Fruit fly (Drosophila melanogaster) whole organism, adult: ENCODE results near the gene Atg8b.
A peak's percentile ranks its signal among the peaks of the same experiment; 100 is the strongest.

Source experiments
- CG11617 ChIP-seq: fragments of 200-800 bp; sonication (Bioruptor generic); optimal IDR thresholded peaks from 2 replicates; lab custom pipeline; 2017; ENCODE audit warnings: mild to moderate bottlenecking, missing biosample characterization, missing genetic modification reagents, missing genetic modification characterization
- CG12768 ChIP-seq: fragments of 200-800 bp; sonication (Bioruptor generic); optimal IDR thresholded peaks from 2 replicates; lab custom pipeline; 2017; ENCODE audit warnings: missing biosample characterization, missing genetic modification characterization, mild to moderate bottlenecking, moderate library complexity, missing genetic modification reagents
- CG14711 ChIP-seq: fragments of 200-800 bp; sonication (Bioruptor generic); optimal IDR thresholded peaks from 2 replicates; lab custom pipeline; 2018; ENCODE audit warnings: missing biosample characterization, mild to moderate bottlenecking, missing genetic modification characterization, moderate library complexity
- CG1620 ChIP-seq: fragments of 200-800 bp; sonication (Bioruptor generic); optimal IDR thresholded peaks from 2 replicates; lab custom pipeline; 2016; ENCODE audit warnings: missing biosample characterization, missing genetic modification characterization
- CG33017 ChIP-seq: fragments of 200-800 bp; sonication (Bioruptor generic); optimal IDR thresholded peaks from 2 replicates; lab custom pipeline; 2018; ENCODE audit warnings: missing biosample characterization, mild to moderate bottlenecking, missing genetic modification characterization, moderate library complexity
- CG5204 ChIP-seq: fragments of 200-800 bp; sonication (Bioruptor generic); optimal IDR thresholded peaks from 2 replicates; lab custom pipeline; 2016; ENCODE audit warnings: missing biosample characterization, missing genetic modification characterization
- CG7045 ChIP-seq: fragments of 200-800 bp; sonication (Bioruptor generic); optimal IDR thresholded peaks from 2 replicates; lab custom pipeline; 2017; ENCODE audit warnings: missing biosample characterization, mild to moderate bottlenecking, missing genetic modification characterization
- CG7101 ChIP-seq: fragments of 200-800 bp; sonication (Bioruptor generic); optimal IDR thresholded peaks from 2 replicates; lab custom pipeline; 2018; ENCODE audit warnings: missing biosample characterization, mild to moderate bottlenecking, missing genetic modification characterization, moderate library complexity
- Clk ChIP-seq: fragments of 200-800 bp; sonication (Bioruptor generic); optimal IDR thresholded peaks from 2 replicates; lab custom pipeline; 2017; ENCODE audit warnings: missing biosample characterization, missing genetic modification characterization
- Crg-1 ChIP-seq: fragments of 200-800 bp; sonication (Bioruptor generic); optimal IDR thresholded peaks from 2 replicates; lab custom pipeline; 2016; ENCODE audit warnings: missing biosample characterization, missing genetic modification characterization
- Hr96 ChIP-seq: fragments of 200-800 bp; sonication (Bioruptor generic); optimal IDR thresholded peaks from 2 replicates; lab custom pipeline; 2016; ENCODE audit warnings: missing biosample characterization, missing genetic modification characterization
- Mnt ChIP-seq: fragments of 200-800 bp; sonication (Bioruptor generic); optimal IDR thresholded peaks from 2 replicates; lab custom pipeline; 2016; ENCODE audit warnings: missing biosample characterization, mild to moderate bottlenecking, missing genetic modification characterization
- bab1 ChIP-seq: fragments of 200-800 bp; sonication (Bioruptor generic); optimal IDR thresholded peaks from 3 replicates; lab custom pipeline; 2019; ENCODE audit warnings: missing biosample characterization, mild to moderate bottlenecking, missing genetic modification characterization, moderate library complexity
- cic ChIP-seq: fragments of 200-800 bp; sonication (Bioruptor generic); optimal IDR thresholded peaks from 2 replicates; lab custom pipeline; 2017; ENCODE audit warnings: missing biosample characterization, mild to moderate bottlenecking, missing genetic modification characterization, moderate library complexity
- cnc ChIP-seq, 2 experiments: fragments of >200 bp; optimal IDR thresholded peaks; 2 replicates each; lab custom pipeline; 2017
- kay ChIP-seq: fragments of 200-800 bp; sonication (Bioruptor generic); peaks from one replicate; lab custom pipeline; 2016; ENCODE audit warnings: missing biosample characterization, missing genetic modification characterization, borderline replicate concordance
- ovo ChIP-seq: fragments of 200-800 bp; sonication (Bioruptor generic); optimal IDR thresholded peaks from 2 replicates; lab custom pipeline; 2016; ENCODE audit warnings: missing biosample characterization, missing genetic modification characterization
- pad ChIP-seq: fragments of 200-800 bp; sonication (Bioruptor generic); optimal IDR thresholded peaks from 3 replicates; lab custom pipeline; 2017; ENCODE audit warnings: missing biosample characterization, missing genetic modification characterization, mild to moderate bottlenecking, moderate library complexity, missing genetic modification reagents
- tj ChIP-seq: fragments of 200-800 bp; sonication (Bioruptor generic); optimal IDR thresholded peaks from 3 replicates; lab custom pipeline; 2017; ENCODE audit warnings: missing biosample characterization, mild to moderate bottlenecking, missing genetic modification characterization, moderate library complexity
- toe ChIP-seq: fragments of 200-800 bp; sonication (Bioruptor generic); optimal IDR thresholded peaks from 2 replicates; lab custom pipeline; 2016; ENCODE audit warnings: missing biosample characterization, missing genetic modification characterization

The Atg8b gene

DNA sequence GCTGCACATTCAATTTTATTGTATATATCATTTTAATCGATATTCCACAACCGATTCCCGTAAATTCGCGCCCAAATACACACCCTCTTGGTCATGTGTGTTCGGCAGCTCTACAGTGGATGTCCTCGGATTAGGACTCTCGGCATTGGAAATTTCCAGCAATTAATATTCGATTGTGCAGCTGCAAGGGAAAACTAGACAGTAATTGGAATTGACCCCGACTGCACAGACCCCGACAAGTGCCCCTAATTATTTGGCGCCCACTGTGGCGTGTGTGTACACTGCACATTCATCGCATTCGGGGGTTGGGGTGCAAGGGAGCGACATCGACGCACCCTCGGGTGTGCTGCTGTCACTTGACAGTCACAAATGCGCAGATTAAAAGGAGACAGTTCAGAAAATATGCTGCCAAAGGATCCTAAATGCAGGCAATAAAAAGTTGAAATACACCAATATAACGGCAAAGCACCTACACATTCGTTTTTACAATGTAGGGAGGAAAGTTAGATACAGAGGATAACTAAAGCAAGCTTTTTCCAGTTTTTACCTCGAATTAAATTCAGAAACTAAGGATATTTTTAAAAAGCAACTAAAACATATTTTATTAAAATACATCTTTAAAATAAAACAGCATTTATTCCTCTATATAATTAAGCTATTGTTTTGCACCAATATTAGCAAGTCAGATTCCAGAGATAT lies 15.9 kb downstream of the Atg8b start:
- no peak for TF ChIP-seq toe (GFP tag; lab: Kevin White, UChicago)
- TF ChIP-seq pad (GFP tag; lab: Kevin White, UChicago): no peak
- TF ChIP-seq bab1 (GFP tag; lab: Kevin White, UChicago): no peak

DNA sequence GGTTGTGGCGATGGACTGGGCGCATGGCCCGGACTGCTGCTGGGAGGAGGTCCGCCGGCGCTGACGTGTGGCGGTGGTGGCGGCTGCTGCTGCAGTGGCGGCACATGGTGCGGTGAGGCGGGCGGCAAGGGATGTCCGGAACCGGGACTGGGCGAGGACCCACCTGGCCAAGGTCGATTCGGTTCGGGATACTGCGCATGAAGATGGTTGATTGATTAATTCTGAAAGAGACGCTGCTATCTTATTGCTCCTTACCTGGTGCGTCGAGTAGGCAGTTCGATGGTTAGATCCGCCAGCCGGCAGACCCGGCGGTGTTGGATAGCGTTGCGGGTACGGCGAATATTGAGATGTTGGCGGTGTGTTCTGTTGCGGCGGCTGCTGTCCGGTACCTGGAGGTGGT lies 17.1 kb downstream of the Atg8b start:
- TF ChIP-seq tj (no peak), CG7045 (GFP tag; lab: Kevin White, UChicago) (no peak), CG1620 (GFP tag; lab: Kevin White, UChicago) (no peak), Mnt (GFP tag; lab: Kevin White, UChicago) (no peak), Crg-1 (GFP tag; lab: Kevin White, UChicago) (no peak)

DNA sequence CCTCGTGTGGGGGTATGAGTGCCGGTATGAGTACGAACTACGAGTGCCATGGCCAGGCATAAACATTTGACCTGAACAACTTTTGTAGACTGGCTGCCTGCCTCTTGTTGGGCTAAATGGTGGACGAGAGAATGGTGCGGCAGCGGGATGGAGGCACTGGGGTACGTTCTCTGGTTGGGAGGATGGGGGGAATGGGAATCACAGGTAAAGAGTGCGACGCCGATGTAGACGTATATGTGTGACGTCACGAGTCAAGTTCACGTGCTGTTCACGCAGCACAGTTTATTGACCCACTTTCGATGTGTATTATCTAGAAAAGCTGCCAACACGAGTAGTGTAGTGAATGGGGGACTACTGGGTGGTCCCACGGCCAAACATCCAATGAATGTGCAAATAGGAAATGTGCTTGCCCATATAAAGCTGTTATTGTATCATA lies 17.9 kb downstream of the Atg8b start:
- TF ChIP-seq Clk (GFP tag; lab: Kevin White, UChicago) (no peak), Hr96 (no peak), CG33017 (tag; lab: Kevin White, UChicago) (no peak), toe (GFP tag; lab: Kevin White, UChicago) (no peak), pad (GFP tag; lab: Kevin White, UChicago) (no peak), CG12768 (GFP tag; lab: Kevin White, UChicago) (no peak), CG11617 (GFP tag; lab: Kevin White, UChicago) (no peak), cic (GFP tag; lab: Kevin White, UChicago) (peak; percentile 64)

DNA sequence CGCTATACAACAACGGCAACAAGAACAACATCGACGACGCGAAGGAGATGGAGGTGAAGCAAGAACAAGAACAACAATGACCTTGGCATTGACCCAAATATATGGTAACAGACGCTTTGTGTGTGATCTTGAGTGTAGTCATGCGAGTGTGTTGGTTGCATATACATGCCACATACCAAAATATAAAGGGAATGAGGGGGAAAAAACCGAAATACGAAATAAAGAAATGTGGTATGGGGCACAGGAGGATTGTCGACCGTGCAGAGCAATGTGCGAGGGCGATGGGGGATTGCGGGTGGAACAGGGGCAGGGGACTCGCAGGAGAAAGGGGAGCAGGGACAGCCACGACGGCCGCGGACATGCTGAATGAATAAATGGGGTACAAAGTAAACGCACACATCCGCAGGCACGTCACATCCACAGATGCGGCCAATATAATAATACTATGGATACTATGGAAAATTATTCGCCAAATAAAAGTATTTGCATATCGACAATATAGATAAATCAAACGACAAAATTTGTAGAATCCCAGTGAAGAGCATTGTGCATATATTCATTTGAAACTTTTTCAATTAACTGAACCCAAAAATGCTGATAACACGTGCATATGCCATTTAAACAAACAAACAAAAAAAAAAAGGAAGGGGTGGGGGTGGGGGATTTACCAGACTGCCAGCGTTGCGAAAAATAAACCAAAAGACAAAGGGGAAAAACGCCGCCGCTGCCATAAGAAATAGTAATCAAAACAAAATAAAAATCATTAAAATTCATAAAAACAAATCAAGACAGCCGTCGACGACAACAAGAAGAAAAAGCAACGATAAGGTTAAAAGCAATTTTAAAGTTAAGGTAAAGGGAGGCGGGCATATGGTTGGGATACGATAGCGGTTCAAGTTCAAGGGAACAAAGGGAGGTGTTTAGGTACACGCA lies 18.7 kb downstream of the Atg8b start:
- TF ChIP-seq CG1620 (GFP tag; lab: Kevin White, UChicago) (no peak), bab1 (GFP tag; lab: Kevin White, UChicago) (no peak), Mnt (GFP tag; lab: Kevin White, UChicago) (peak; percentile 53), tj (peak; percentile 98), pad (GFP tag; lab: Kevin White, UChicago) (peak; percentile 11)

DNA sequence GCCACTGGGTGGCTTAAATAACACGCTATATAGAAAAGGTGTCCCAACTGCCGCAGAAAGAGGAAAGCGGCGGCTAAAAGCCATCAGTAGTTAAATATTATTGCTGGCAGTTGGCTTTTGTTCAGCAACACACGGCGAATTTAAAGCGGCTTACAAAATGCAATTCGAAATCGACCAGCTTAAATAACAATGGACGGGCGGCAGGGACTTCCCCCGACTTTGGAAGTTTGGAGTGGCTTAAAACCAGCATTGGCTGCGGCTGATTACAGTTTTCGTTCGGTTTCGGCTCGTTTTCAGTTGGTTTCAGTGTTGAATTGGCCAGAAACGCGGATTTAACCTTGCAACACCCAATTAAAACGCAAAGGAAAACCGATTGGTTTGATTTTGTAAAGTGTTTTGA lies 19.7 kb downstream of the Atg8b start:
- no peak for TF ChIP-seq CG11617 (GFP tag; lab: Kevin White, UChicago)

DNA sequence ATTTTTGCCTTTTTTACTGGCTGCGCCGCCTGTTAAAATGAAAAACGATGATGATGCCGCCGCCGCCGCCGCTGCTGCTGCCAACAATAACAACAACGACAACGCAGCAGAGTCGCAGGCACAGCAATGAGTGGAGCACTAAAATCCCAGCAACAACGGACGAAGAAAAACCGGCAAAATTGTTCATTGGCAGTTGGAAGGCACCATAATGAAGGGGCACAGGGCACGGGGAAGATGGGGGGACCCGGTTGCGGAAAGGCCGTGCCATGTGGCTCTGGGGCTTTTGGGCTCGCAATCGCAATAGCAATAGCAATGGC lies 20.4 kb downstream of the Atg8b start:
- TF ChIP-seq pad (GFP tag; lab: Kevin White, UChicago) (no peak), Hr96 (no peak), tj (peak; percentile 60)

DNA sequence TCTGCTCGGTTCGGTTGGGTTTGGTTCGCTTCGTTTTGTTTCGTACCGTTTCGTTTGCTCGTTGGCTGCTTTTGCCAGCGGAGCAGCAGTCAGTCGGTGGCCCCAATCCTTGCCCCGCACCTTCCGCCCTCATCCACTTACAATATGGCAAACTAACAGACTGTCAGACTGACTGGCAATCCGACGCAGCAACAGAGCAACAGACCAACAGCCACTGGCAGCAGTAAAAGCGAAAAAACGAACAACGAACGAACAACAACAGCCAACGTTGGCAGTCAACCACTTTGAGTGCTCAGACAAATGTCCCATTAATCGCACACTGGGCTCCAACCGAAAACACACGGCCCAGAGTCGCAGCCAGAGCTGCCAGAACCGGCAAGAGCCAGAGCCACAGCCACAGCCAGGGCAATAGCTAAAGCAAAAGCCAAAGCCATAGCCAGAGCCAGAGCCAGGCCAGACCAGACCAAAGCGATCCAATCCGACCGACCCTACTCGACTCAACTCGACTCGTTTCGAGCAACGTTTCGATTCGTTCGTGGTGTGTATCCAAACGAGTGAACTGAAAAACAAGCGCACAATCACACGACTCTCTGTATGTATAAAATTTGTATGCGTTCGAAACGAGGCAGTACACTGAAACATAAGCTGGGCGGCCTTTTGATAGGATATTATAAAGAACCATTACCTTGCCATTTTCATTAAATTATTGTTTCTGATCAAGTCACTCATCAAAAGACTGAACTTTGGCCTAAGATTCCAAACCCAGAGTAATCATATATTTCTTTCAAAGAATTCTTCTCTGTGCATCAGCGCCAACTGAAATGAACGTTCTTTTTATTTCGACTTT lies 20.9 kb downstream of the Atg8b start:
- peak; percentile 97 for TF ChIP-seq kay (GFP tag; lab: Kevin White, UChicago)
- TF ChIP-seq CG14711 (tag; lab: Kevin White, UChicago): peak; percentile 95
- no peak for TF ChIP-seq cnc (optimal IDR thresholded peaks at IDR 0.05; lab: Kevin White, UChicago)
- TF ChIP-seq CG7045 (GFP tag; lab: Kevin White, UChicago): peak; percentile 97
- TF ChIP-seq tj: peak; percentile 90
- TF ChIP-seq CG5204 (GFP tag; lab: Kevin White, UChicago): peak; percentile 97
- peak; percentile 46 for TF ChIP-seq cic (GFP tag; lab: Kevin White, UChicago)
- peak; percentile 97 for TF ChIP-seq bab1 (GFP tag; lab: Kevin White, UChicago)
- peak; percentile 92 for TF ChIP-seq Crg-1 (GFP tag; lab: Kevin White, UChicago)
- peak; percentile 77 for TF ChIP-seq pad (GFP tag; lab: Kevin White, UChicago)
- TF ChIP-seq Clk (GFP tag; lab: Kevin White, UChicago): peak; percentile 88
- TF ChIP-seq CG12768 (GFP tag; lab: Kevin White, UChicago): peak; percentile 95
- peak; percentile 97 for TF ChIP-seq CG7101 (tag; lab: Kevin White, UChicago)
- peak; percentile 98 for TF ChIP-seq CG11617 (GFP tag; lab: Kevin White, UChicago)
- peak; percentile 82 for TF ChIP-seq ovo (GFP tag; lab: Kevin White, UChicago)
- TF ChIP-seq CG1620 (GFP tag; lab: Kevin White, UChicago): peak; percentile 94
- TF ChIP-seq Mnt (GFP tag; lab: Kevin White, UChicago): peak; percentile 89
- TF ChIP-seq toe (GFP tag; lab: Kevin White, UChicago): peak; percentile 94
- peak; percentile 96 for TF ChIP-seq CG33017 (tag; lab: Kevin White, UChicago)
- peak; percentile 97 for TF ChIP-seq Hr96
